Worm (Caenorhabditis elegans) whole organism, L3 larva: ENCODE measurements around the gene T16H12.3.

Source experiments
- ZK546.5 ChIP-seq: sonication (generic microtip); optimal IDR thresholded peaks from 2 replicates; lab custom pipeline; 2017; ENCODE audit warnings: missing biosample characterization, missing genetic modification characterization
- ama-1 ChIP-seq: fragments of 150-350 bp; optimal IDR thresholded peaks from 2 replicates; lab custom pipeline; 2018
- ceh-16 ChIP-seq: sonication (generic microtip); optimal IDR thresholded peaks from 2 replicates; lab custom pipeline; 2017; ENCODE audit warnings: missing biosample characterization, missing genetic modification characterization
- ceh-28 ChIP-seq: fragments of 150-350 bp; optimal IDR thresholded peaks from 2 replicates; lab custom pipeline; 2014; ENCODE audit warnings: missing biosample characterization, missing genetic modification reagents, missing genetic modification characterization
- ceh-9 ChIP-seq: sonication (generic microtip); optimal IDR thresholded peaks from 2 replicates; lab custom pipeline; 2018; ENCODE audit warnings: missing biosample characterization, missing genetic modification characterization
- daf-12 ChIP-seq: fragments of 150-350 bp; optimal IDR thresholded peaks from 2 replicates; lab custom pipeline; 2014; ENCODE audit warnings: missing biosample characterization, missing genetic modification reagents, missing genetic modification characterization
- elt-1 ChIP-seq: fragments of 150-350 bp; optimal IDR thresholded peaks from 2 replicates; lab custom pipeline; 2014; ENCODE audit warnings: missing biosample characterization, missing genetic modification characterization
- elt-2 ChIP-seq: sonication (generic microtip); optimal IDR thresholded peaks from 2 replicates; lab custom pipeline; 2016; ENCODE audit warnings: missing genetic modification reagents, mild to moderate bottlenecking, missing genetic modification characterization, missing compliant biosample characterization
- eor-1 ChIP-seq, 2 experiments: fragments of 150-350 bp; optimal IDR thresholded peaks; 2 replicates each; lab custom pipeline; 2014 to 2018; ENCODE audit warnings: missing biosample characterization in 2 of 2, missing genetic modification characterization in 2 of 2
- fkh-10 ChIP-seq: sonication (generic microtip); optimal IDR thresholded peaks from 2 replicates; lab custom pipeline; 2017; ENCODE audit warnings: missing biosample characterization, missing genetic modification reagents, missing genetic modification characterization
- fkh-2 ChIP-seq: fragments of 150-350 bp; optimal IDR thresholded peaks from 2 replicates; lab custom pipeline; 2014; ENCODE audit warnings: missing biosample characterization, missing genetic modification reagents, missing genetic modification characterization
- jun-1 ChIP-seq: fragments of 150-350 bp; optimal IDR thresholded peaks from 2 replicates; lab custom pipeline; 2014; ENCODE audit warnings: missing biosample characterization, missing genetic modification reagents, missing genetic modification characterization
- lin-39 ChIP-seq: fragments of 150-350 bp; optimal IDR thresholded peaks from 2 replicates; lab custom pipeline; 2018; ENCODE audit warnings: missing biosample characterization, missing genetic modification reagents, missing genetic modification characterization
- lsy-12 ChIP-seq: sonication (generic microtip); optimal IDR thresholded peaks from 2 replicates; lab custom pipeline; 2016; ENCODE audit warnings: mild to moderate bottlenecking, missing genetic modification characterization, missing compliant biosample characterization
- mdl-1 ChIP-seq: fragments of 150-350 bp; optimal IDR thresholded peaks from 2 replicates; lab custom pipeline; 2014; ENCODE audit warnings: missing biosample characterization, missing genetic modification characterization
- mml-1 ChIP-seq: fragments of 150-350 bp; sonication (generic microtip); optimal IDR thresholded peaks from 3 replicates; lab custom pipeline; 2014; ENCODE audit warnings: missing biosample characterization, missing genetic modification characterization
- nfya-1 ChIP-seq: sonication (generic microtip); optimal IDR thresholded peaks from 2 replicates; lab custom pipeline; 2017; ENCODE audit warnings: missing genetic modification characterization, mild to moderate bottlenecking, missing compliant biosample characterization, antibody characterized with exemption, moderate library complexity; ENCODE audit not compliant: insufficient read depth
- nhr-11 ChIP-seq: fragments of 150-350 bp; optimal IDR thresholded peaks from 2 replicates; lab custom pipeline; 2014; ENCODE audit warnings: missing biosample characterization, missing genetic modification characterization
- nhr-12 ChIP-seq: fragments of 150-350 bp; optimal IDR thresholded peaks from 2 replicates; lab custom pipeline; 2014; ENCODE audit warnings: missing biosample characterization, missing genetic modification characterization
- nhr-23 ChIP-seq: fragments of 150-350 bp; optimal IDR thresholded peaks from 2 replicates; lab custom pipeline; 2014; ENCODE audit warnings: missing biosample characterization, missing genetic modification reagents, missing genetic modification characterization
- nhr-237 ChIP-seq: fragments of 150-350 bp; optimal IDR thresholded peaks from 2 replicates; lab custom pipeline; 2014; ENCODE audit warnings: missing biosample characterization, missing genetic modification characterization
- nhr-25 ChIP-seq: sonication (generic microtip); optimal IDR thresholded peaks from 2 replicates; lab custom pipeline; 2017; ENCODE audit warnings: missing biosample characterization, missing genetic modification characterization
- nhr-28 ChIP-seq: fragments of 150-350 bp; optimal IDR thresholded peaks from 2 replicates; lab custom pipeline; 2014; ENCODE audit warnings: missing biosample characterization, missing genetic modification characterization
- nhr-67 ChIP-seq: fragments of 150-350 bp; optimal IDR thresholded peaks from 2 replicates; lab custom pipeline; 2014; ENCODE audit warnings: missing biosample characterization, missing genetic modification characterization
- nhr-77 ChIP-seq: fragments of 150-350 bp; optimal IDR thresholded peaks from 2 replicates; lab custom pipeline; 2014; ENCODE audit warnings: missing biosample characterization, missing genetic modification characterization
- pqm-1 ChIP-seq: fragments of 150-350 bp; optimal IDR thresholded peaks from 2 replicates; lab custom pipeline; 2017; ENCODE audit warnings: missing biosample characterization, missing genetic modification characterization, inconsistent platforms
- skn-1 ChIP-seq: fragments of 150-350 bp; optimal IDR thresholded peaks from 2 replicates; lab custom pipeline; 2014; ENCODE audit warnings: missing biosample characterization, missing genetic modification characterization
- snpc-4 ChIP-seq: fragments of 150-350 bp; optimal IDR thresholded peaks from 2 replicates; lab custom pipeline; 2014; ENCODE audit warnings: missing biosample characterization, missing genetic modification characterization
- tbx-2 ChIP-seq: sonication (generic microtip); optimal IDR thresholded peaks from 2 replicates; lab custom pipeline; 2016; ENCODE audit warnings: mild to moderate bottlenecking, missing genetic modification characterization, missing compliant biosample characterization
- unc-39 ChIP-seq: sonication (generic microtip); optimal IDR thresholded peaks from 4 replicates; lab custom pipeline; 2017; ENCODE audit warnings: missing biosample characterization, missing genetic modification characterization
- ztf-4 ChIP-seq: fragments of 150-350 bp; optimal IDR thresholded peaks from 2 replicates; lab custom pipeline; 2014; ENCODE audit warnings: missing biosample characterization, missing genetic modification characterization

T16H12.3 gene

DNA sequence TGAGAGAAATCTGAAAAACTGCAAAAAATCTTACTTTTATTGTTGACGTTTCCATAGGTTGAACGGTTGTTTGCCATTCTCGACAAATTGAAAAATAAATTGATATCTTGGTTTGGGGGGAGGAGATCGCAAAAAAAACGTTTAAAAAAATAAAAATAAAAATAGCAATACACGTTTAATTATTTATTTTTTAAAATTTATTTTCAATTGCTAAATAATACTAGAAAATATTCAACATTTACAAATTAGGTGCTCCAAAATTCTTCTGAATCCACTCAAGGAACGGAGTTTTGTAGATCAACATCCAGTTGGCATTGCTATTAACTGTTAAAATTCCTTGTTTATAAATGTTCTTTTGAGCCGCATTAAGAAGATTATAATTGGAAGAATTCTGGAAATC lies 43.1 kb downstream of the T16H12.3 start, which contains the start of gene T16G12.7:
T16G12.7 (minus strand) TSS at position 101 of the 400 bp plus-strand sequence.
- TF ChIP-seq nhr-23 (tag; lab: Kevin White, UChicago), result no peak
- no peak for TF ChIP-seq elt-1
- no peak for TF ChIP-seq lin-39 (tag; lab: Kevin White, UChicago)
- no peak for TF ChIP-seq daf-12 (tag; lab: Kevin White, UChicago)
- no peak for TF ChIP-seq mml-1 (tag; lab: Kevin White, UChicago)
- no peak for TF ChIP-seq fkh-2

DNA sequence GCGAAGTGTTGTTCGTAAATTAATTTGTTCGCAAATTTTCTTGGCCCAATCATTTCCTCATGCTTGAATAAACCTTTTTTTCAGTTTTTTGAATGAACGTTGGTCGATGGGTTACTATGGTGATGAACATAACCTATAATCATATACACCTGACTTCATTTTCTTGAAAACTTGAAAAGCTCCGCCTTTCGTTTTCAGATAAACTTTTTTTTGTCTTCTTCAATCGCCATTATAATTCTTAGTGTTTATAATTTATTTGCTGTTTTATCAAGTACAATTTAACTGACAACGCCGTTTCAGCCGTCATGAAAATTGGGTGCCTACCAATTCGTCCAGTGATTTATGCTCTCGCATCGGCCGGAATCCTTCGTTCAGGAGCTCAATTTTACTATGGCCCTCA lies 45.9 kb downstream of the T16H12.3 start, which contains the start of gene M04D8.7:
M04D8.7 (plus strand) TSS at position 301 of the 400 bp plus-strand sequence.
- no peak for TF ChIP-seq skn-1 (tag; lab: Kevin White, UChicago)
- peak; percentile 1 for TF ChIP-seq fkh-10 (GFP tag; lab: Kevin White, UChicago)

ce11 chrIII:10035783-10036182 lies 47.3 kb downstream of the T16H12.3 start, which contains the start of gene xbx-3:
TSS of gene xbx-3 (plus strand) at chrIII:10035945.
- no peak for TF ChIP-seq ztf-4 (tag; lab: Kevin White, UChicago)
- TF ChIP-seq mdl-1 (tag; lab: Kevin White, UChicago), result no peak
- TF ChIP-seq nhr-77 (tag; lab: Kevin White, UChicago), result no peak
- peak; percentile 79 for TF ChIP-seq nhr-11 (tag; lab: Kevin White, UChicago)
- no peak for TF ChIP-seq nhr-12 (tag; lab: Kevin White, UChicago)
- no peak for TF ChIP-seq lsy-12 (tag; lab: Kevin White, UChicago)
- TF ChIP-seq, all 47 proteins: peak for 1

DNA sequence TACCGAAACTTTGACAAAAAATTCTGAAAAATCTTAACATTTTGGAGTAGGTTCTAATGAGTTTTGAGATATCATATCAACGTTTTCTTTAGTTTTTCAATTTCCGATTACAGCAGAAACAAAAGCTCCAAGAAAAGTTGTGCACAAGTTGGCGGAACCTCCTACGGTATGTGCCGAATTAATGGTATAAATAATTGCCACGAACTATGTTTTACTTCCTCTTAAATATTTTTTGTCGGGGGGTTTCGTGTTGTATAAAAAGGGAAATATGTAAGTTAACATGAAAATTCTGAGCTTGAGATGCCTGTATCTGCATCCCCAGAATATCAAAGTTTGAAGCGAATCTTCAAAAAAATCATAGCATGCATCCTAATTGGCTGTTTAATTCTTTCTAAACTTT lies 49.2 kb downstream of the T16H12.3 start, which contains the start of gene M04D8.8:
M04D8.8 (plus strand) TSS at position 301 of the 400 bp plus-strand sequence.
- TF ChIP-seq nhr-28 (no peak), daf-12 (tag; lab: Kevin White, UChicago) (no peak), lin-39 (tag; lab: Kevin White, UChicago) (no peak), ceh-16 (tag; lab: Kevin White, UChicago) (no peak), ztf-4 (tag; lab: Kevin White, UChicago) (no peak), fkh-10 (GFP tag; lab: Kevin White, UChicago) (no peak), ceh-28 (tag; lab: Kevin White, UChicago) (no peak), ama-1 (lab: Kevin White, UChicago) (no peak), ceh-9 (tag; lab: Kevin White, UChicago) (no peak), lsy-12 (tag; lab: Kevin White, UChicago) (no peak), mdl-1 (tag; lab: Kevin White, UChicago) (no peak), elt-2 (tag; lab: Kevin White, UChicago) (no peak), snpc-4 (tag; lab: Kevin White, UChicago) (no peak), jun-1 (tag; lab: Kevin White, UChicago) (no peak), unc-39 (no peak), nfya-1 (tag; lab: Kevin White, UChicago) (no peak), nhr-25 (no peak), fkh-2 (no peak), tbx-2 (no peak)
- TF ChIP-seq, all 47 proteins: peak for 0

DNA sequence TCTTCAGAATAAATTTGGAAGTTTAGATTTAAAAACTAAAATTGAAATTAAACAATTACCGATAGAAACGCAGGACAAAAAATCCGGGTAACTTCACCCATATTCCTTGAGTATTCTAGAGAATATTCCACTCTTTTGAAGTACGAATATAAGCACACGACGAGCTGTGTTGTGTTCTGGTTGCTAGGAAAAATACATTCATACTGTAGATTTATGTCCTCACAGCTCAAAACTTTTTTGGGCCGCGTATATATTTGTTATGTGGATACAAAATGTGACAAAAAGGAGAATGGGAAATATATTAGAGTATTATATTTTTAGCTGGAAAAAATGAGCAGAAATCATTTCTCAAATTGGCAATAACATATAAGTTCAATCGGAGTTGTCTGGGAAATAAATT lies 49.9 kb downstream of the T16H12.3 start, which contains the start of gene M04D8.5:
M04D8.5 (minus strand) TSS at position 101 of the 400 bp plus-strand sequence.
- TF ChIP-seq nhr-67 (tag; lab: Kevin White, UChicago) (no peak), ZK546.5 (tag; lab: Kevin White, UChicago) (no peak), pqm-1 (tag; lab: Kevin White, UChicago) (no peak), daf-12 (tag; lab: Kevin White, UChicago) (no peak), eor-1 (tag; optimal IDR thresholded peaks at IDR 0.05; lab: Kevin White, UChicago) (no peak), ceh-28 (tag; lab: Kevin White, UChicago) (no peak), nhr-28 (no peak), nhr-237 (tag; lab: Kevin White, UChicago) (no peak), fkh-2 (no peak), ama-1 (lab: Kevin White, UChicago) (no peak), mml-1 (tag; lab: Kevin White, UChicago) (no peak), ztf-4 (tag; lab: Kevin White, UChicago) (no peak)
